Fruit fly (Drosophila melanogaster) whole organism: ENCODE data around the gene Polr1D.

Experiments
- CG8478 ChIP-seq: fragments of >200 bp; optimal IDR thresholded peaks from 2 replicates; lab custom pipeline; 2018; ENCODE audit warnings: inconsistent platforms
- usp ChIP-seq: fragments of >200 bp; optimal IDR thresholded peaks from 2 replicates; lab custom pipeline; 2017; ENCODE audit warnings: missing biosample characterization, missing genetic modification characterization, mixed read lengths

- TF ChIP-seq CG8478 (no peak), usp (GFP tag; lab: Kevin White, UChicago) (no peak)
These were observed 37.7 kb downstream of the Polr1D start for dm6 chr2L:19097374-19097773.
